Worm (Caenorhabditis elegans) whole organism, young adult: ENCODE results near the gene eif-3.D.

Experiments
- B0261.1 ChIP-seq: sonication (generic microtip); optimal IDR thresholded peaks from 2 replicates; lab custom pipeline; 2016; ENCODE audit warnings: mild to moderate bottlenecking, missing genetic modification characterization, moderate library complexity, missing compliant biosample characterization
- C06A6.2 ChIP-seq: fragments of 200-800 bp; sonication (Bioruptor generic); conservative IDR thresholded peaks from 2 replicates; pipeline ENCODE4 v1.3.6; 2022; ENCODE audit warnings: missing genetic modification characterization, missing compliant biosample characterization
- F10E7.11 ChIP-seq: sonication (generic microtip); optimal IDR thresholded peaks from 2 replicates; lab custom pipeline; 2017; ENCODE audit warnings: mild to moderate bottlenecking, missing genetic modification characterization, moderate library complexity, missing compliant biosample characterization
- F22D6.2 ChIP-seq: sonication (generic microtip); optimal IDR thresholded peaks from 2 replicates; lab custom pipeline; 2016; ENCODE audit warnings: mild to moderate bottlenecking, missing genetic modification characterization, missing compliant biosample characterization
- F37B4.10 ChIP-seq: fragments of 200-800 bp; sonication (Bioruptor generic); IDR thresholded peaks from 2 replicates; pipeline ENCODE4 v1.3.6; 2022; ENCODE audit warnings: missing genetic modification characterization, missing compliant biosample characterization
- F52B5.7 ChIP-seq: sonication (generic microtip); optimal IDR thresholded peaks from 2 replicates; lab custom pipeline; 2016; ENCODE audit warnings: mild to moderate bottlenecking, missing genetic modification characterization, missing compliant biosample characterization
- T07F8.4 ChIP-seq: sonication (generic microtip); optimal IDR thresholded peaks from 2 replicates; lab custom pipeline; 2016; ENCODE audit warnings: mild to moderate bottlenecking, missing genetic modification characterization, moderate library complexity, missing compliant biosample characterization
- Y53F4B.3 ChIP-seq: fragments of 200-800 bp; sonication (Bioruptor generic); IDR thresholded peaks from 2 replicates; pipeline ENCODE4 v1.3.6; 2022; ENCODE audit warnings: missing genetic modification reagents, missing genetic modification characterization, missing compliant biosample characterization
- Y56A3A.18 ChIP-seq: fragments of 200-800 bp; sonication (Bioruptor generic); IDR thresholded peaks from 2 replicates; pipeline ENCODE4 v1.3.6; 2022; ENCODE audit warnings: missing genetic modification reagents, missing genetic modification characterization, missing compliant biosample characterization
- akir-1 ChIP-seq: fragments of 200-800 bp; sonication (Bioruptor generic); optimal IDR thresholded peaks from 2 replicates; lab custom pipeline; 2018; ENCODE audit warnings: mild to moderate bottlenecking, missing genetic modification characterization, moderate library complexity, missing compliant biosample characterization
- aptf-2 ChIP-seq: fragments of 200-800 bp; sonication (Bioruptor generic); conservative IDR thresholded peaks from 2 replicates; pipeline ENCODE4 v1.3.6; 2022; ENCODE audit warnings: missing genetic modification reagents, missing genetic modification characterization, missing compliant biosample characterization
- athp-1 ChIP-seq: sonication (generic microtip); optimal IDR thresholded peaks from 2 replicates; lab custom pipeline; 2017; ENCODE audit warnings: mild to moderate bottlenecking, missing genetic modification characterization, missing compliant biosample characterization
- cebp-2 ChIP-seq: fragments of 200-800 bp; sonication (Bioruptor generic); IDR thresholded peaks from 2 replicates; pipeline ENCODE4 v1.3.6; 2022; ENCODE audit warnings: missing genetic modification characterization, missing compliant biosample characterization
- ceh-100 ChIP-seq: fragments of 200-800 bp; sonication (Bioruptor generic); IDR thresholded peaks from 2 replicates; pipeline ENCODE4 v1.3.6; 2022; ENCODE audit warnings: missing genetic modification reagents, missing genetic modification characterization, missing compliant biosample characterization
- die-1 ChIP-seq: sonication (generic microtip); optimal IDR thresholded peaks from 2 replicates; lab custom pipeline; 2016; ENCODE audit warnings: missing genotype, mild to moderate bottlenecking, missing genetic modification characterization, missing compliant biosample characterization
- dox-1 ChIP-seq: fragments of 200-800 bp; sonication (Bioruptor generic); IDR thresholded peaks from 2 replicates; pipeline ENCODE4 v1.3.6; 2022; ENCODE audit warnings: missing genetic modification reagents, missing genetic modification characterization, missing compliant biosample characterization
- efl-1 ChIP-seq: fragments of 150-350 bp; optimal IDR thresholded peaks from 2 replicates; lab custom pipeline; 2014; ENCODE audit warnings: missing biosample characterization, missing genetic modification reagents, missing genetic modification characterization
- egl-44 ChIP-seq: fragments of 200-800 bp; sonication (Bioruptor generic); IDR thresholded peaks from 2 replicates; pipeline ENCODE4 v1.3.6; 2022; ENCODE audit warnings: missing genetic modification reagents, missing genetic modification characterization, missing compliant biosample characterization
- ekl-4 ChIP-seq: fragments of 200-800 bp; sonication (Bioruptor generic); IDR thresholded peaks from 2 replicates; pipeline ENCODE4 v1.3.6; 2022; ENCODE audit warnings: missing genetic modification reagents, missing genetic modification characterization, missing compliant biosample characterization
- hmg-1.2 ChIP-seq: fragments of 200-800 bp; sonication (Bioruptor generic); IDR thresholded peaks from 2 replicates; pipeline ENCODE4 v1.3.6; 2022; ENCODE audit warnings: missing genetic modification reagents, missing genetic modification characterization, missing compliant biosample characterization
- hsf-1 ChIP-seq: fragments of 200-800 bp; sonication (Bioruptor generic); IDR thresholded peaks from 2 replicates; pipeline ENCODE4 v1.3.6; 2022; ENCODE audit warnings: missing genetic modification reagents, missing genetic modification characterization, missing compliant biosample characterization
- lag-1 ChIP-seq: fragments of 200-800 bp; sonication (Bioruptor generic); IDR thresholded peaks from 2 replicates; pipeline ENCODE4 v1.3.6; 2022; ENCODE audit warnings: missing genetic modification reagents, missing genetic modification characterization, missing compliant biosample characterization
- lin-35 ChIP-seq, 3 experiments: fragments of 150-350 bp in 2 of 3; sonication (generic microtip) in 1 of 3; optimal IDR thresholded peaks; 2 replicates each; lab custom pipeline; 2014 to 2018; ENCODE audit warnings: missing biosample characterization in 3 of 3, missing genetic modification characterization in 3 of 3, missing genetic modification reagents in 3 of 3
- lin-40 ChIP-seq: sonication (generic microtip); optimal IDR thresholded peaks from 2 replicates; lab custom pipeline; 2016; ENCODE audit warnings: missing genetic modification characterization, mild to moderate bottlenecking, missing compliant biosample characterization, missing genotype, missing genetic modification reagents
- lir-1 ChIP-seq: fragments of 200-800 bp; sonication (Bioruptor generic); conservative IDR thresholded peaks from 2 replicates; pipeline ENCODE4 v1.3.6; 2022; ENCODE audit warnings: missing genetic modification reagents, missing genetic modification characterization, missing compliant biosample characterization
- lsy-27 ChIP-seq: sonication (generic microtip); optimal IDR thresholded peaks from 2 replicates; lab custom pipeline; 2017; ENCODE audit warnings: missing genetic modification characterization, mild to moderate bottlenecking, missing compliant biosample characterization, antibody characterized with exemption, missing genotype, borderline replicate concordance; ENCODE audit not compliant: insufficient read depth
- madf-10 ChIP-seq: sonication (generic microtip); optimal IDR thresholded peaks from 2 replicates; lab custom pipeline; 2016; ENCODE audit warnings: mild to moderate bottlenecking, missing genetic modification characterization, missing compliant biosample characterization
- madf-3 ChIP-seq: fragments of 200-800 bp; sonication (Bioruptor generic); IDR thresholded peaks from 2 replicates; pipeline ENCODE4 v1.3.6; 2022; ENCODE audit warnings: missing genetic modification reagents, missing genetic modification characterization, missing compliant biosample characterization
- madf-6 ChIP-seq: fragments of 200-800 bp; sonication (Bioruptor generic); IDR thresholded peaks from 2 replicates; pipeline ENCODE4 v1.3.6; 2022; ENCODE audit warnings: missing genetic modification reagents, missing genetic modification characterization, missing compliant biosample characterization
- madf-8 ChIP-seq: fragments of 200-800 bp; sonication (Bioruptor generic); conservative IDR thresholded peaks from 2 replicates; pipeline ENCODE4 v1.3.6; 2022; ENCODE audit warnings: missing genetic modification reagents, missing genetic modification characterization, missing compliant biosample characterization
- nhr-179 ChIP-seq: sonication (generic microtip); optimal IDR thresholded peaks from 2 replicates; lab custom pipeline; 2016; ENCODE audit warnings: mild to moderate bottlenecking, missing genetic modification characterization, missing compliant biosample characterization
- nhr-27 ChIP-seq: fragments of 200-800 bp; sonication (Bioruptor generic); optimal IDR thresholded peaks from 2 replicates; lab custom pipeline; 2018; ENCODE audit warnings: mild to moderate bottlenecking, missing genetic modification characterization, moderate library complexity, missing compliant biosample characterization
- rcor-1 ChIP-seq: fragments of 200-800 bp; sonication (Bioruptor generic); IDR thresholded peaks from 2 replicates; pipeline ENCODE4 v1.3.6; 2022; ENCODE audit warnings: missing genetic modification reagents, missing genetic modification characterization, missing compliant biosample characterization
- repo-1 ChIP-seq: sonication (generic microtip); optimal IDR thresholded peaks from 2 replicates; lab custom pipeline; 2017; ENCODE audit warnings: mild to moderate bottlenecking, missing genetic modification characterization, missing compliant biosample characterization
- sea-2 ChIP-seq: fragments of 200-800 bp; sonication (Bioruptor generic); IDR thresholded peaks from 2 replicates; pipeline ENCODE4 v1.3.6; 2022; ENCODE audit warnings: missing genetic modification characterization, missing compliant biosample characterization
- snpc-1.1 ChIP-seq: sonication (generic microtip); optimal IDR thresholded peaks from 2 replicates; lab custom pipeline; 2017; ENCODE audit warnings: missing genetic modification characterization, mild to moderate bottlenecking, missing compliant biosample characterization, antibody characterized with exemption, moderate library complexity, missing genotype, missing genetic modification reagents; ENCODE audit not compliant: insufficient read depth
- snpc-1.3 ChIP-seq: sonication (generic microtip); optimal IDR thresholded peaks from 2 replicates; lab custom pipeline; 2017; ENCODE audit warnings: missing genetic modification characterization, mild to moderate bottlenecking, missing compliant biosample characterization, antibody characterized with exemption, moderate library complexity, missing genotype, missing genetic modification reagents; ENCODE audit not compliant: insufficient read depth
- snpc-3.4 ChIP-seq: sonication (generic microtip); optimal IDR thresholded peaks from 2 replicates; lab custom pipeline; 2017; ENCODE audit warnings: missing genetic modification characterization, mild to moderate bottlenecking, missing compliant biosample characterization, antibody characterized with exemption, moderate library complexity, missing genotype, missing genetic modification reagents
- snpc-4 ChIP-seq, 5 experiments: fragments of 150-350 bp in 1 of 5; sonication (generic microtip) in 4 of 5; optimal IDR thresholded peaks; 2 replicates each; lab custom pipeline; 2014 to 2018; ENCODE audit warnings: missing genetic modification characterization in 5 of 5, missing biosample characterization in 3 of 5, antibody characterized with exemption in 2 of 5, mild to moderate bottlenecking in 2 of 5, missing compliant biosample characterization in 2 of 5, missing genotype in 2 of 5, moderate library complexity in 2 of 5, missing genetic modification reagents in 1 of 5
- somi-1 ChIP-seq: fragments of 200-800 bp; sonication (Bioruptor generic); optimal IDR thresholded peaks from 2 replicates; lab custom pipeline; 2018; ENCODE audit warnings: mild to moderate bottlenecking, missing genetic modification characterization, missing compliant biosample characterization
- sptf-2 ChIP-seq: fragments of 200-800 bp; sonication (Bioruptor generic); optimal IDR thresholded peaks from 2 replicates; lab custom pipeline; 2018; ENCODE audit warnings: mild to moderate bottlenecking, missing genetic modification characterization, missing compliant biosample characterization
- tlf-1 ChIP-seq: fragments of 200-800 bp; sonication (Bioruptor generic); optimal IDR thresholded peaks from 2 replicates; lab custom pipeline; 2018; ENCODE audit warnings: mild to moderate bottlenecking, missing genetic modification characterization, missing compliant biosample characterization
- ztf-22 ChIP-seq: fragments of 200-800 bp; sonication (Bioruptor generic); optimal IDR thresholded peaks from 2 replicates; lab custom pipeline; 2018; ENCODE audit warnings: mild to moderate bottlenecking, missing genetic modification characterization, moderate library complexity, missing compliant biosample characterization
- ztf-25 ChIP-seq: fragments of 200-800 bp; sonication (Bioruptor generic); IDR thresholded peaks from 2 replicates; pipeline ENCODE4 v1.3.6; 2022; ENCODE audit warnings: missing genetic modification reagents, missing genetic modification characterization, missing compliant biosample characterization
- ztf-26 ChIP-seq: sonication (generic microtip); optimal IDR thresholded peaks from 2 replicates; lab custom pipeline; 2017; ENCODE audit warnings: missing genetic modification characterization, missing compliant biosample characterization
- ztf-6 ChIP-seq: fragments of 200-800 bp; sonication (Bioruptor generic); IDR thresholded peaks from 2 replicates; pipeline ENCODE4 v1.3.6; 2022; ENCODE audit warnings: missing genetic modification reagents, missing genetic modification characterization, missing compliant biosample characterization

The eif-3.D gene

ce11 chrIII:8937571-8937970 lies 33.8 kb downstream of the eif-3.D start (continued):
- TF ChIP-seq lir-1 (0 out of 2 replicates have a peak, but pooled peaks have one; percentile 58), sptf-2 (GFP tag; lab: Kevin White, UChicago) (peak; percentile 78), sea-2 (GFP tag; lab: Robert Waterston, UW) (no peak), egl-44 (GFP tag; lab: Robert Waterston, UW) (0 out of 2 replicates have a peak, but pooled peaks have one; percentile 37), lin-40 (tag; lab: Kevin White, UChicago) (peak; percentile 79), madf-3 (0 out of 2 replicates have a peak, but pooled peaks have one; percentile 14), repo-1 (tag; lab: Kevin White, UChicago) (no peak), F10E7.11 (tag; lab: Kevin White, UChicago) (peak; percentile 24), efl-1 (GFP tag; lab: Kevin White, UChicago) (peak; percentile 39), athp-1 (peak; percentile 78), snpc-1.3 (peak; percentile 72), madf-8 (GFP tag; lab: Robert Waterston, UW) (0 out of 2 replicates have a peak, but pooled peaks have one; percentile 24), snpc-4 (GFP tag; optimal IDR thresholded peaks at IDR 0.05; lab: Kevin White, UChicago) (peak; percentile 47), snpc-4 (tag; optimal IDR thresholded peaks at IDR 0.05; lab: Kevin White, UChicago) (peak in 3 of 4 experiments; percentile 65 to 80 (median 66)), tlf-1 (GFP tag; lab: Kevin White, UChicago) (peak; percentile 35), nhr-179 (tag; lab: Kevin White, UChicago) (peak; percentile 33), ztf-25 (peak; percentile 84; the same call in 1 of the 2 replicates), T07F8.4 (tag; lab: Kevin White, UChicago) (peak; percentile 70), F37B4.10 (no peak), die-1 (tag; lab: Kevin White, UChicago) (peak; percentile 92), hsf-1 (GFP tag; lab: Robert Waterston, UW) (no peak), lsy-27 (tag; lab: Kevin White, UChicago) (no peak), B0261.1 (tag; lab: Kevin White, UChicago) (peak; percentile 83), dox-1 (GFP tag; lab: Robert Waterston, UW) (no peak), somi-1 (GFP tag; lab: Kevin White, UChicago) (peak; percentile 54), rcor-1 (GFP tag; lab: Robert Waterston, UW) (peak; percentile 67; the same call in 1 of the 2 replicates), akir-1 (GFP tag; lab: Kevin White, UChicago) (peak; percentile 68), snpc-3.4 (tag; lab: Kevin White, UChicago) (peak; percentile 52), madf-6 (GFP tag; lab: Robert Waterston, UW) (no peak), C06A6.2 (GFP tag; lab: Robert Waterston, UW) (no peak), ekl-4 (GFP tag; lab: Robert Waterston, UW) (peak; percentile 76; the same call in 1 of the 2 replicates), cebp-2 (GFP tag; lab: Robert Waterston, UW) (no peak), ceh-100 (peak; percentile 65), aptf-2 (GFP tag; lab: Robert Waterston, UW) (0 out of 2 replicates have a peak, but pooled peaks have one; percentile 32), Y53F4B.3 (GFP tag; lab: Robert Waterston, UW) (no peak; the same call in 1 of the 2 replicates), hmg-1.2 (GFP tag; lab: Robert Waterston, UW) (peak; percentile 70), madf-10 (tag; lab: Kevin White, UChicago) (peak; percentile 81), ztf-6 (GFP tag; lab: Robert Waterston, UW) (no peak; the same call in 1 of the 2 replicates), ztf-26 (no peak), nhr-27 (tag; lab: Kevin White, UChicago) (peak; percentile 27), Y56A3A.18 (0 out of 2 replicates have a peak, but pooled peaks have one; percentile 43), F52B5.7 (no peak), F22D6.2 (tag; lab: Kevin White, UChicago) (peak; percentile 36), snpc-1.1 (tag; lab: Kevin White, UChicago) (peak; percentile 35), lag-1 (GFP tag; lab: Robert Waterston, UW) (no peak), ztf-22 (peak; percentile 57), lin-35 (GFP tag; optimal IDR thresholded peaks at IDR 0.05; lab: Kevin White, UChicago) (peak in 1 of 3 experiments; percentile 61)
